Fruit fly (Drosophila melanogaster) whole organism, embryonic: ENCODE results near the gene LanB1.

Source experiments
- Atf-2 ChIP-seq: fragments of 200-800 bp; sonication (Bioruptor generic); optimal IDR thresholded peaks from 2 replicates; lab custom pipeline; 2016; ENCODE audit warnings: missing biosample characterization, missing genetic modification characterization
- Awh ChIP-seq: fragments of 200-800 bp; sonication (Bioruptor generic); IDR thresholded peaks from 2 replicates; pipeline ENCODE4, ENCODE4 v1.3.6; 2022; ENCODE audit warnings: missing biosample characterization, missing genetic modification characterization
- Bteb2 ChIP-seq: fragments of 200-800 bp; sonication (Bioruptor generic); optimal IDR thresholded peaks from 2 replicates; lab custom pipeline; 2016; ENCODE audit warnings: missing biosample characterization, missing genetic modification characterization
- CG1024 ChIP-seq: fragments of 200-800 bp; sonication (Bioruptor generic); IDR thresholded peaks from 2 replicates; pipeline ENCODE4 v1.3.6; 2022; ENCODE audit warnings: missing biosample characterization, missing genetic modification characterization
- CG10267 ChIP-seq: fragments of 200-800 bp; sonication (Bioruptor generic); optimal IDR thresholded peaks from 2 replicates; lab custom pipeline; 2018; ENCODE audit warnings: missing biosample characterization, mild to moderate bottlenecking, missing genetic modification characterization, moderate library complexity
- CG11093 ChIP-seq: fragments of 200-800 bp; sonication (Bioruptor generic); IDR thresholded peaks from 3 replicates; pipeline ENCODE4 v1.3.6; 2022; ENCODE audit warnings: missing biosample characterization, missing genetic modification characterization
- CG11696 ChIP-seq: fragments of 200-800 bp; sonication (Bioruptor generic); IDR thresholded peaks from 2 replicates; pipeline ENCODE4 v1.3.6; 2022; ENCODE audit warnings: missing biosample characterization, missing genetic modification characterization
- CG13775 ChIP-seq: fragments of 200-800 bp; sonication (Bioruptor generic); optimal IDR thresholded peaks from 3 replicates; lab custom pipeline; 2017; ENCODE audit warnings: missing biosample characterization, mild to moderate bottlenecking, missing genetic modification characterization
- CG14667 ChIP-seq: fragments of 200-800 bp; sonication (Bioruptor generic); IDR thresholded peaks from 2 replicates; pipeline ENCODE4 v1.3.6; 2022; ENCODE audit warnings: missing biosample characterization, missing genetic modification characterization
- CG15696 ChIP-seq: fragments of 200-800 bp; sonication (Bioruptor generic); optimal IDR thresholded peaks from 2 replicates; lab custom pipeline; 2019; ENCODE audit warnings: missing biosample characterization, mild to moderate bottlenecking, missing genetic modification characterization, moderate library complexity
- CG1602 ChIP-seq: fragments of 200-800 bp; sonication (Bioruptor generic); optimal IDR thresholded peaks from 3 replicates; lab custom pipeline; 2016; ENCODE audit warnings: missing biosample characterization, missing genetic modification characterization
- CG16813 ChIP-seq: fragments of 200-800 bp; sonication (Bioruptor generic); IDR thresholded peaks from 3 replicates; pipeline ENCODE4 v1.3.6; 2022; ENCODE audit warnings: missing biosample characterization, missing genetic modification characterization; ENCODE audit not compliant: partially characterized antibody
- CG16815 ChIP-seq: fragments of 200-800 bp; sonication (Bioruptor generic); optimal IDR thresholded peaks from 3 replicates; lab custom pipeline; 2017; ENCODE audit warnings: missing biosample characterization, mild to moderate bottlenecking, missing genetic modification characterization
- CG2120 ChIP-seq: fragments of 200-800 bp; sonication (Bioruptor generic); optimal IDR thresholded peaks from 3 replicates; lab custom pipeline; 2016; ENCODE audit warnings: missing biosample characterization, missing genetic modification characterization
- CG2678 ChIP-seq: fragments of 200-800 bp; sonication (Bioruptor generic); optimal IDR thresholded peaks from 3 replicates; lab custom pipeline; 2019; ENCODE audit warnings: missing biosample characterization, mild to moderate bottlenecking, missing genetic modification characterization, moderate library complexity
- CG32772 ChIP-seq: fragments of 200-800 bp; sonication (Bioruptor generic); IDR thresholded peaks from 2 replicates; pipeline ENCODE4 v1.3.6; 2022; ENCODE audit warnings: missing biosample characterization, missing genetic modification characterization
- CG3281 ChIP-seq: fragments of 200-800 bp; sonication (Bioruptor generic); optimal IDR thresholded peaks from 3 replicates; lab custom pipeline; 2017; ENCODE audit warnings: missing biosample characterization, mild to moderate bottlenecking, missing genetic modification characterization
- CG4854 ChIP-seq: fragments of 200-800 bp; sonication (Bioruptor generic); optimal IDR thresholded peaks from 2 replicates; lab custom pipeline; 2016; ENCODE audit warnings: missing biosample characterization, missing genetic modification characterization, inconsistent platforms
- CG6689 ChIP-seq: fragments of 200-800 bp; sonication (Bioruptor generic); IDR thresholded peaks from 2 replicates; pipeline ENCODE4 v1.3.6; 2022; ENCODE audit warnings: missing biosample characterization, missing genetic modification characterization
- CG7556 ChIP-seq: fragments of 200-800 bp; sonication (Bioruptor generic); optimal IDR thresholded peaks from 2 replicates; lab custom pipeline; 2017; ENCODE audit warnings: missing biosample characterization, mild to moderate bottlenecking, missing genetic modification characterization
- CG7839 ChIP-seq: fragments of 200-800 bp; sonication (Bioruptor generic); optimal IDR thresholded peaks from 3 replicates; lab custom pipeline; 2018; ENCODE audit warnings: missing biosample characterization, mild to moderate bottlenecking, missing genetic modification characterization, moderate library complexity
- CG8359 ChIP-seq: fragments of 200-800 bp; sonication (Bioruptor generic); optimal IDR thresholded peaks from 2 replicates; lab custom pipeline; 2017; ENCODE audit warnings: missing biosample characterization, mild to moderate bottlenecking, missing genetic modification characterization, borderline replicate concordance
- Chrac-16 ChIP-seq: fragments of 200-800 bp; sonication (Bioruptor generic); optimal IDR thresholded peaks from 3 replicates; lab custom pipeline; 2016; ENCODE audit warnings: missing biosample characterization, missing genetic modification characterization
- CkIIα-i1 ChIP-seq: fragments of 200-800 bp; sonication (Bioruptor generic); IDR thresholded peaks from 2 replicates; pipeline ENCODE4 v1.3.6; 2022; ENCODE audit warnings: missing biosample characterization, missing genetic modification characterization
- D19B ChIP-seq: fragments of 200-800 bp; sonication (Bioruptor generic); optimal IDR thresholded peaks from 2 replicates; lab custom pipeline; 2017; ENCODE audit warnings: missing biosample characterization, mild to moderate bottlenecking, missing genetic modification characterization
- Dref ChIP-seq: fragments of 200-800 bp; sonication (Bioruptor generic); IDR thresholded peaks from 2 replicates; pipeline ENCODE4 v1.3.6; 2022; ENCODE audit warnings: missing biosample characterization, missing genetic modification characterization
- Fer2 ChIP-seq: fragments of 200-800 bp; sonication (Bioruptor generic); optimal IDR thresholded peaks from 2 replicates; lab custom pipeline; 2018; ENCODE audit warnings: missing biosample characterization, mild to moderate bottlenecking, missing genetic modification characterization, moderate library complexity
- Gug ChIP-seq: fragments of 200-800 bp; sonication (Bioruptor generic); IDR thresholded peaks from 4 replicates; pipeline ENCODE4 v1.3.6; 2022; ENCODE audit warnings: missing biosample characterization, missing genetic modification characterization
- Hand ChIP-seq: fragments of 200-800 bp; sonication (Bioruptor generic); optimal IDR thresholded peaks from 2 replicates; lab custom pipeline; 2017; ENCODE audit warnings: mild to moderate bottlenecking, missing biosample characterization, missing genetic modification reagents, missing genetic modification characterization
- Hr3 ChIP-seq: fragments of 200-800 bp; sonication (Bioruptor generic); optimal IDR thresholded peaks from 3 replicates; lab custom pipeline; 2016; ENCODE audit warnings: missing biosample characterization, missing genetic modification characterization
- Myb ChIP-seq: fragments of 200-800 bp; sonication (Bioruptor generic); optimal IDR thresholded peaks from 2 replicates; lab custom pipeline; 2016; ENCODE audit warnings: missing biosample characterization, missing genetic modification characterization
- NK7.1 ChIP-seq: fragments of 200-800 bp; sonication (Bioruptor generic); optimal IDR thresholded peaks from 3 replicates; lab custom pipeline; 2016; ENCODE audit warnings: missing biosample characterization, missing genetic modification characterization
- Pdp1 ChIP-seq, 2 experiments: fragments of 200-800 bp; sonication (Bioruptor generic); optimal IDR thresholded peaks; 3 replicates each; lab custom pipeline; 2016; ENCODE audit warnings: missing biosample characterization in 2 of 2, missing genetic modification characterization in 2 of 2, mild to moderate bottlenecking in 1 of 2, moderate library complexity in 1 of 2
- Tbp ChIP-seq: fragments of >200 bp; optimal IDR thresholded peaks from 2 replicates; lab custom pipeline; 2018; ENCODE audit warnings: missing biosample characterization, missing genetic modification characterization
- bbx ChIP-seq: fragments of 200-800 bp; sonication (Bioruptor generic); IDR thresholded peaks from 2 replicates; pipeline ENCODE4 v1.3.6; 2022; ENCODE audit warnings: missing biosample characterization, missing genetic modification characterization; ENCODE audit not compliant: partially characterized antibody
- cg ChIP-seq: fragments of 200-800 bp; sonication (Bioruptor generic); optimal IDR thresholded peaks from 3 replicates; lab custom pipeline; 2019; ENCODE audit warnings: missing biosample characterization, mild to moderate bottlenecking, missing genetic modification characterization, moderate library complexity
- crc ChIP-seq: fragments of 200-800 bp; sonication (Bioruptor generic); optimal IDR thresholded peaks from 2 replicates; lab custom pipeline; 2016; ENCODE audit warnings: missing biosample characterization, missing genetic modification characterization
- dan ChIP-seq: fragments of 200-800 bp; sonication (Bioruptor generic); IDR thresholded peaks from 2 replicates; pipeline ENCODE4 v1.3.6; 2022; ENCODE audit warnings: missing biosample characterization, missing genetic modification characterization
- eve ChIP-seq, 2 experiments: fragments of >200 bp; optimal IDR thresholded peaks; 2 replicates each; lab custom pipeline; 2017; ENCODE audit warnings: missing biosample characterization in 2 of 2, missing genetic modification characterization in 2 of 2
- lmd ChIP-seq: fragments of 200-800 bp; sonication (Bioruptor generic); IDR thresholded peaks from 2 replicates; pipeline ENCODE4 v1.3.6; 2022; ENCODE audit warnings: missing biosample characterization, missing genetic modification characterization
- maf-S ChIP-seq: fragments of 200-800 bp; sonication (Bioruptor generic); optimal IDR thresholded peaks from 2 replicates; lab custom pipeline; 2016; ENCODE audit warnings: missing biosample characterization, missing genetic modification characterization
- p53 ChIP-seq: fragments of 200-800 bp; sonication (Bioruptor generic); optimal IDR thresholded peaks from 2 replicates; lab custom pipeline; 2016; ENCODE audit warnings: missing biosample characterization, missing genetic modification characterization
- pb ChIP-seq: fragments of 200-800 bp; sonication (Bioruptor generic); optimal IDR thresholded peaks from 3 replicates; lab custom pipeline; 2016; ENCODE audit warnings: missing biosample characterization, missing genetic modification characterization
- pfk ChIP-seq: fragments of 200-800 bp; sonication (Bioruptor generic); optimal IDR thresholded peaks from 2 replicates; lab custom pipeline; 2018; ENCODE audit warnings: missing biosample characterization, mild to moderate bottlenecking, missing genetic modification characterization, moderate library complexity
- repo ChIP-seq: fragments of 200-800 bp; sonication (Bioruptor generic); optimal IDR thresholded peaks from 2 replicates; lab custom pipeline; 2016; ENCODE audit warnings: missing biosample characterization, missing genetic modification characterization
- sim ChIP-seq: fragments of 200-800 bp; sonication (Bioruptor generic); IDR thresholded peaks from 2 replicates; pipeline ENCODE4 v1.3.6; 2022; ENCODE audit warnings: missing biosample characterization, missing genetic modification characterization
- sob ChIP-seq: fragments of 200-800 bp; sonication (Bioruptor generic); IDR thresholded peaks from 2 replicates; pipeline ENCODE4 v1.3.6; 2022; ENCODE audit warnings: missing biosample characterization, missing genetic modification characterization
- tna ChIP-seq: fragments of 200-800 bp; sonication (Bioruptor generic); IDR thresholded peaks from 2 replicates; pipeline ENCODE4 v1.3.6; 2022; ENCODE audit warnings: missing biosample characterization, missing genetic modification characterization; ENCODE audit not compliant: partially characterized antibody
- tx ChIP-seq: fragments of 200-800 bp; sonication (Bioruptor generic); optimal IDR thresholded peaks from 2 replicates; lab custom pipeline; 2016; ENCODE audit warnings: missing biosample characterization, missing genetic modification characterization
- unc-4 ChIP-seq: fragments of 200-800 bp; sonication (Bioruptor generic); IDR thresholded peaks from 2 replicates; pipeline ENCODE4 v1.3.6; 2022; ENCODE audit warnings: missing biosample characterization, missing genetic modification characterization; ENCODE audit not compliant: partially characterized antibody
- vvl ChIP-seq: fragments of 200-800 bp; sonication (Bioruptor generic); IDR thresholded peaks from 2 replicates; pipeline ENCODE4 v1.3.6; 2022; ENCODE audit warnings: missing biosample characterization, missing genetic modification characterization
- wdn ChIP-seq: fragments of 200-800 bp; sonication (Bioruptor generic); IDR thresholded peaks from 2 replicates; pipeline ENCODE4 v1.3.6; 2022; ENCODE audit warnings: missing biosample characterization, missing genetic modification characterization

LanB1 gene

DNA sequence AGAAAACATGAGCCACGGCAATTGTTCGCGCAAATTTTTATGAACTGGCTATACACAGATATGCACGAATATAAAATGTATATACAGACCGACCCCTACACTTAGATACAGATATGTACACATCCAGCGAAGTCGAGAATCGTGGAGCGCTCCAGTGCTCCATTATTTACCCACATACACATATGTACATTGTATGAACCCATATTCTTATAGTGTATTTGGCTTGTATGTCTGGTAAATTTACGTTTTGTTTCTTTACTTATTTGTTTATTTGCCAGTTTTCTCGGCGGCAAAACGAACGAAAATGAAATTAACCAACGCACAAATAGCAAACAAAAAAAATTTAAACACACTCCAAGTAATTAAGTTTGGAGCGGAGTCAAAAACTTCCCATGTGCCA lies 2.1 kb downstream of the LanB1 start (continued):
- TF ChIP-seq Chrac-16 (GFP tag; lab: Kevin White, UChicago): no peak
- TF ChIP-seq maf-S (GFP tag; lab: Kevin White, UChicago): no peak
- TF ChIP-seq CG8359 (GFP tag; lab: Kevin White, UChicago): peak; percentile 42
- TF ChIP-seq Hr3: no peak
- no peak for TF ChIP-seq eve (GFP tag; optimal IDR thresholded peaks at IDR 0.05; lab: Kevin White, UChicago)
- no peak; the same call in 1 of the 2 replicates for TF ChIP-seq CG6689 (GFP tag; lab: Robert Waterston, UW)
- no peak for TF ChIP-seq Dref (GFP tag; lab: Robert Waterston, UW)
- peak in 1 of 2 experiments; percentile 21 for TF ChIP-seq Pdp1 (GFP tag; optimal IDR thresholded peaks at IDR 0.05; lab: Kevin White, UChicago)
- TF ChIP-seq cg (GFP tag; lab: Kevin White, UChicago): peak; percentile 65
- TF ChIP-seq Gug (GFP tag; lab: Robert Waterston, UW): no peak
- no peak for TF ChIP-seq CG14667 (GFP tag; lab: Robert Waterston, UW)
- TF ChIP-seq Myb: no peak
- TF ChIP-seq Bteb2 (GFP tag; lab: Kevin White, UChicago): peak; percentile 25
- TF ChIP-seq CG2120 (GFP tag; lab: Kevin White, UChicago): peak; percentile 30
- TF ChIP-seq tx (GFP tag; lab: Kevin White, UChicago): no peak
- TF ChIP-seq vvl (GFP tag; lab: Robert Waterston, UW): peak; percentile 49; the same call in 1 of the 2 replicates
- no peak for TF ChIP-seq CkIIα-i1 (GFP tag; lab: Robert Waterston, UW)
- TF ChIP-seq pfk (GFP tag; lab: Kevin White, UChicago): peak; percentile 70
- TF ChIP-seq Fer2 (tag; lab: Kevin White, UChicago): peak; percentile 75
- peak; percentile 32 for TF ChIP-seq CG4854 (GFP tag; lab: Kevin White, UChicago)
- TF ChIP-seq repo (GFP tag; lab: Kevin White, UChicago): no peak
- TF ChIP-seq Awh (GFP tag; lab: Robert Waterston, UW): peak; percentile 84
- TF ChIP-seq unc-4 (GFP tag; lab: Robert Waterston, UW): no peak
- peak; percentile 34 for TF ChIP-seq CG7556 (GFP tag; lab: Kevin White, UChicago)
- peak; percentile 3 for TF ChIP-seq crc (GFP tag; lab: Kevin White, UChicago)
- no peak for TF ChIP-seq CG1024
- TF ChIP-seq lmd (GFP tag; lab: Robert Waterston, UW): no peak; the same call in 1 of the 2 replicates
- TF ChIP-seq NK7.1 (GFP tag; lab: Kevin White, UChicago): peak; percentile 46
- no peak for TF ChIP-seq CG11696 (GFP tag; lab: Robert Waterston, UW)
- no peak for TF ChIP-seq p53 (GFP tag; lab: Kevin White, UChicago)
- peak; percentile 73; the same call in 1 of the 2 replicates for TF ChIP-seq sob
- no peak for TF ChIP-seq CG16815 (GFP tag; lab: Kevin White, UChicago)
- TF ChIP-seq CG10267 (tag; lab: Kevin White, UChicago): no peak
- peak; percentile 11 for TF ChIP-seq CG7839 (tag; lab: Kevin White, UChicago)
- 0 out of 3 replicates have a peak, but pooled peaks have one; percentile 30 for TF ChIP-seq CG11093 (GFP tag; lab: Robert Waterston, UW)
- TF ChIP-seq CG2678 (tag; lab: Kevin White, UChicago): peak; percentile 80
- peak; percentile 75 for TF ChIP-seq CG3281 (GFP tag; lab: Kevin White, UChicago)
- no peak for TF ChIP-seq Atf-2 (GFP tag; lab: Kevin White, UChicago)
- TF ChIP-seq CG32772: no peak
- no peak for TF ChIP-seq Tbp
- no peak for TF ChIP-seq pb (GFP tag; lab: Kevin White, UChicago)
- TF ChIP-seq bbx (GFP tag; lab: Robert Waterston, UW): no peak
- TF ChIP-seq D19B (GFP tag; lab: Kevin White, UChicago): peak; percentile 1
- TF ChIP-seq Hand (GFP tag; lab: Kevin White, UChicago): peak; percentile 2
- no peak for TF ChIP-seq dan (GFP tag; lab: Robert Waterston, UW)
- TF ChIP-seq wdn: peak; percentile 37; the same call in 1 of the 2 replicates
- peak; percentile 73 for TF ChIP-seq CG15696 (tag; lab: Kevin White, UChicago)
- TF ChIP-seq CG1602 (GFP tag; lab: Kevin White, UChicago): no peak
- TF ChIP-seq sim (GFP tag; lab: Robert Waterston, UW): no peak
- no peak for TF ChIP-seq CG13775 (GFP tag; lab: Kevin White, UChicago)
- TF ChIP-seq CG16813 (GFP tag; lab: Robert Waterston, UW): no peak
- no peak for TF ChIP-seq tna (GFP tag; lab: Robert Waterston, UW)
